Fruit fly (Drosophila melanogaster): ENCODE results near the gene wat.
A peak's percentile ranks its signal among the peaks of the same experiment; 100 is the strongest.

The wat gene

dm6 chr3R:29062717-29063206, 42.6 kb upstream of the wat start, which contains the start of the genes Cul5 and Bicra (continued):
- TF ChIP-seq CG8388 (GFP tag; optimal IDR thresholded peaks at IDR 0.05) = no peak
- TF ChIP-seq grn (GFP tag; optimal IDR thresholded peaks at IDR 0.05) = peak; percentile 13
- no peak for TF ChIP-seq CG31441 (GFP tag; IDR thresholded peaks at IDR 0.05)
- TF ChIP-seq stc (GFP tag; IDR thresholded peaks at IDR 0.05) = no peak
- peak; percentile 22 for TF ChIP-seq zen (tag; optimal IDR thresholded peaks at IDR 0.05)
- peak; percentile 81; the same call in 2 of the 3 replicates for TF ChIP-seq Doc3 (GFP tag; IDR thresholded peaks at IDR 0.05; ENCODE audit: partially characterized antibody)
- no peak for TF ChIP-seq kah (GFP tag; optimal IDR thresholded peaks at IDR 0.05)
- TF ChIP-seq ase (GFP tag; IDR thresholded peaks at IDR 0.05) = no peak
- TF ChIP-seq dpn (GFP tag; optimal IDR thresholded peaks at IDR 0.05) = peak in 1 of 2 experiments; percentile 5
- TF ChIP-seq Sry-δ (GFP tag; optimal IDR thresholded peaks at IDR 0.05) = peak; percentile 80
- TF ChIP-seq CG34376 (GFP tag; optimal IDR thresholded peaks at IDR 0.05) = peak; percentile 35
- TF ChIP-seq CG8478 (optimal IDR thresholded peaks at IDR 0.05) = no peak
- TF ChIP-seq sqz (GFP tag; optimal IDR thresholded peaks at IDR 0.05) = no peak
- TF ChIP-seq Jarid2 (GFP tag; optimal IDR thresholded peaks at IDR 0.05) = no peak
- peak; percentile 96 for TF ChIP-seq ato (GFP tag; IDR thresholded peaks at IDR 0.05; ENCODE audit: partially characterized antibody)
- no peak for TF ChIP-seq B-H1 (GFP tag; IDR thresholded peaks at IDR 0.05)
- no peak for TF ChIP-seq Asciz (GFP tag; optimal IDR thresholded peaks at IDR 0.05)

DNA sequence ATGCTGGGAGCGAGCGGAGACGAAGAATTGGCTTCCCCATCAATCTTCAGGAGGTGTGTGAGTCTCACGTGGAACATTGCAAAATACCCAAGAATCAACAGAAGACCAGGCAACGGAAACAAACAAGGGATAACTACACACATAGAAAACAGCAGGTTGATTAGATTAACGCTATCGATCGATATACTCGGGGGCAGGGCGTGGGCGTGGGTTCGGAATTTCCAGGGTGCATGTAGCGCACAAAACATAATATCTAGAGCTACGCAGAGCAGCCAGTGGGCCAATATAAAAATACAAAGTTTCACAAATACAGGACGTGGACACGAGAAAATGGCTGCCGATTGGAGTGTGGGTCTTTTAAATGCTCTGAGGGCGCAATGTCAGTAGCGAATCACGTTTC, 39.2 kb upstream of the wat start:
- TF ChIP-seq CG30431 (GFP tag; optimal IDR thresholded peaks at IDR 0.05) (no peak), CG34376 (GFP tag; optimal IDR thresholded peaks at IDR 0.05) (peak; percentile 5), Ets65A (GFP tag) (no peak), Bgb (GFP tag; IDR thresholded peaks at IDR 0.05; ENCODE audit: partially characterized antibody) (no peak), kah (GFP tag; optimal IDR thresholded peaks at IDR 0.05) (no peak), CG14441 (GFP tag; IDR thresholded peaks at IDR 0.05) (no peak), CG12659 (GFP tag; optimal IDR thresholded peaks at IDR 0.05) (no peak), HLH54F (GFP tag; optimal IDR thresholded peaks at IDR 0.05) (no peak), tin (GFP tag; optimal IDR thresholded peaks at IDR 0.05) (no peak), HLH4C (GFP tag; IDR thresholded peaks at IDR 0.05; ENCODE audit: partially characterized antibody) (no peak), Fer2 (tag; optimal IDR thresholded peaks at IDR 0.05) (no peak), CG11560 (tag; IDR thresholded peaks at IDR 0.05) (no peak), stc (GFP tag; IDR thresholded peaks at IDR 0.05) (no peak), ro (GFP tag; IDR thresholded peaks at IDR 0.05) (no peak), sd (tag; optimal IDR thresholded peaks at IDR 0.05) (peak; percentile 66), CG14050 (GFP tag; IDR thresholded peaks at IDR 0.05) (no peak), crol (GFP tag; IDR thresholded peaks at IDR 0.05) (0 out of 2 replicates have a peak, but pooled peaks have one; percentile 14), chinmo (GFP tag; IDR thresholded peaks at IDR 0.05; ENCODE audit: partially characterized antibody) (no peak), CG3726 (GFP tag; IDR thresholded peaks at IDR 0.05) (no peak), Max (GFP tag; optimal IDR thresholded peaks at IDR 0.05) (no peak), MBD-R2 (GFP tag; IDR thresholded peaks at IDR 0.05) (no peak), GATAe (GFP tag; conservative IDR thresholded peaks at IDR 0.05) (peak; percentile 70), Taf1 (GFP tag; IDR thresholded peaks at IDR 0.05) (no peak), grn (GFP tag; optimal IDR thresholded peaks at IDR 0.05) (peak; percentile 21), Dek (tag; optimal IDR thresholded peaks at IDR 0.05) (no peak), CG9932 (GFP tag; IDR thresholded peaks at IDR 0.05) (no peak), CG10274 (GFP tag; optimal IDR thresholded peaks at IDR 0.05) (no peak), CG4854 (GFP tag; optimal IDR thresholded peaks at IDR 0.05) (no peak), sug (tag; optimal IDR thresholded peaks at IDR 0.05) (peak; percentile 5), crp (GFP tag; optimal IDR thresholded peaks at IDR 0.05) (no peak)

Data from whole organism, embryonic.